Fruit fly (Drosophila melanogaster) whole organism, embryonic: ENCODE results near the gene CG31807.
A peak's percentile ranks its signal among the peaks of the same experiment; 100 is the strongest.

Experiments
- Ada2b ChIP-seq: fragments of 200-800 bp; sonication (Bioruptor generic); IDR thresholded peaks from 2 replicates; pipeline ENCODE4 v1.3.6; 2022; ENCODE audit warnings: missing biosample characterization, missing genetic modification characterization
- Bgb ChIP-seq: fragments of 200-800 bp; sonication (Bioruptor generic); IDR thresholded peaks from 2 replicates; pipeline ENCODE4 v1.3.6; 2022; ENCODE audit warnings: missing biosample characterization, missing genetic modification characterization; ENCODE audit not compliant: partially characterized antibody
- CG10209 ChIP-seq: fragments of 200-800 bp; sonication (Bioruptor generic); optimal IDR thresholded peaks from 3 replicates; lab custom pipeline; 2017; ENCODE audit warnings: missing biosample characterization, mild to moderate bottlenecking, missing genetic modification characterization, missing genetic modification reagents
- CG10959 ChIP-seq: fragments of 200-800 bp; sonication (Bioruptor generic); IDR thresholded peaks from 2 replicates; pipeline ENCODE4 v1.3.6; 2022; ENCODE audit warnings: missing biosample characterization, missing genetic modification characterization
- CG11398 ChIP-seq: fragments of 200-800 bp; sonication (Bioruptor generic); optimal IDR thresholded peaks from 2 replicates; lab custom pipeline; 2016; ENCODE audit warnings: missing biosample characterization, missing genetic modification characterization
- CG13775 ChIP-seq: fragments of 200-800 bp; sonication (Bioruptor generic); optimal IDR thresholded peaks from 3 replicates; lab custom pipeline; 2017; ENCODE audit warnings: missing biosample characterization, mild to moderate bottlenecking, missing genetic modification characterization
- CG14441 ChIP-seq: fragments of 200-800 bp; sonication (Bioruptor generic); IDR thresholded peaks from 2 replicates; pipeline ENCODE4 v1.3.6; 2022; ENCODE audit warnings: missing biosample characterization, missing genetic modification characterization
- CG1792 ChIP-seq: fragments of 200-800 bp; sonication (Bioruptor generic); optimal IDR thresholded peaks from 2 replicates; lab custom pipeline; 2016; ENCODE audit warnings: missing biosample characterization, missing genetic modification characterization
- CG18262 ChIP-seq: fragments of 200-800 bp; optimal IDR thresholded peaks from 3 replicates; lab custom pipeline; 2019; ENCODE audit warnings: missing biosample characterization, mild to moderate bottlenecking, missing genetic modification characterization, moderate library complexity
- CG2129 ChIP-seq: fragments of 200-800 bp; sonication (Bioruptor generic); IDR thresholded peaks from 2 replicates; pipeline ENCODE4 v1.3.6; 2022; ENCODE audit warnings: missing biosample characterization, missing genetic modification characterization; ENCODE audit not compliant: partially characterized antibody
- CG3838 ChIP-seq: fragments of 200-800 bp; sonication (Bioruptor generic); optimal IDR thresholded peaks from 3 replicates; lab custom pipeline; 2016; ENCODE audit warnings: missing biosample characterization, missing genetic modification characterization
- CG3995 ChIP-seq: fragments of 200-800 bp; sonication (Bioruptor generic); optimal IDR thresholded peaks from 3 replicates; lab custom pipeline; 2016; ENCODE audit warnings: missing biosample characterization, missing genetic modification characterization
- CG6683 ChIP-seq: fragments of 200-800 bp; sonication (Bioruptor generic); optimal IDR thresholded peaks from 2 replicates; lab custom pipeline; 2017; ENCODE audit warnings: missing biosample characterization, mild to moderate bottlenecking, missing genetic modification characterization, missing genetic modification reagents
- CG6765 ChIP-seq: fragments of 200-800 bp; sonication (Bioruptor generic); optimal IDR thresholded peaks from 3 replicates; lab custom pipeline; 2017; ENCODE audit warnings: missing biosample characterization, mild to moderate bottlenecking, missing genetic modification characterization
- CG7271 ChIP-seq: fragments of 200-800 bp; sonication (Bioruptor generic); optimal IDR thresholded peaks from 2 replicates; lab custom pipeline; 2018; ENCODE audit warnings: missing biosample characterization, mild to moderate bottlenecking, missing genetic modification characterization, moderate library complexity
- CG9932 ChIP-seq: fragments of 200-800 bp; sonication (Bioruptor generic); IDR thresholded peaks from 2 replicates; pipeline ENCODE4 v1.3.6; 2022; ENCODE audit warnings: missing biosample characterization, missing genetic modification characterization
- D ChIP-seq, 2 experiments: fragments of 200-800 bp in 1 of 2; fragments of >200 bp in 1 of 2; sonication (Bioruptor generic) in 1 of 2; optimal IDR thresholded peaks; 2 replicates in 1 of 2; 3 replicates in 1 of 2; lab custom pipeline; 2017; ENCODE audit warnings: mild to moderate bottlenecking in 1 of 2, missing biosample characterization in 1 of 2, missing genetic modification characterization in 1 of 2, missing genetic modification reagents in 1 of 2
- D19A ChIP-seq: fragments of 200-800 bp; optimal IDR thresholded peaks from 3 replicates; lab custom pipeline; 2019; ENCODE audit warnings: missing biosample characterization, mild to moderate bottlenecking, missing genetic modification characterization, moderate library complexity
- Dll ChIP-seq: fragments of 200-800 bp; sonication (Bioruptor generic); IDR thresholded peaks from 4 replicates; pipeline ENCODE4 v1.3.6; 2022; ENCODE audit warnings: missing biosample characterization, missing genetic modification characterization; ENCODE audit not compliant: partially characterized antibody
- Doc2 ChIP-seq: fragments of 200-800 bp; sonication (Bioruptor generic); IDR thresholded peaks from 2 replicates; pipeline ENCODE4 v1.3.6; 2022; ENCODE audit warnings: missing biosample characterization, missing genetic modification characterization
- Doc3 ChIP-seq: fragments of 200-800 bp; sonication (Bioruptor generic); IDR thresholded peaks from 3 replicates; pipeline ENCODE4 v1.3.6; 2022; ENCODE audit warnings: missing biosample characterization, missing genetic modification characterization; ENCODE audit not compliant: partially characterized antibody
- Drgx ChIP-seq: fragments of 200-800 bp; sonication (Bioruptor generic); IDR thresholded peaks from 2 replicates; pipeline ENCODE4 v1.3.6; 2022; ENCODE audit warnings: missing biosample characterization, missing genetic modification characterization
- E2f1 ChIP-seq: fragments of 200-800 bp; sonication (Bioruptor generic); IDR thresholded peaks from 2 replicates; pipeline ENCODE4 v1.3.6; 2022; ENCODE audit warnings: missing biosample characterization, missing genetic modification characterization
- Ets97D ChIP-seq: fragments of 200-800 bp; sonication (Bioruptor generic); optimal IDR thresholded peaks from 3 replicates; lab custom pipeline; 2016; ENCODE audit warnings: missing biosample characterization, missing genetic modification characterization
- HmgD ChIP-seq: fragments of 200-800 bp; sonication (Bioruptor generic); optimal IDR thresholded peaks from 3 replicates; lab custom pipeline; 2016; ENCODE audit warnings: missing biosample characterization, missing genetic modification characterization
- Myb ChIP-seq: fragments of 200-800 bp; sonication (Bioruptor generic); optimal IDR thresholded peaks from 2 replicates; lab custom pipeline; 2016; ENCODE audit warnings: missing biosample characterization, missing genetic modification characterization
- Poxn ChIP-seq: fragments of 200-800 bp; sonication (Bioruptor generic); IDR thresholded peaks from 2 replicates; pipeline ENCODE4 v1.3.6; 2022; ENCODE audit warnings: missing biosample characterization, missing genetic modification characterization
- Usf ChIP-seq: fragments of 200-800 bp; sonication (Bioruptor generic); optimal IDR thresholded peaks from 2 replicates; lab custom pipeline; 2017; ENCODE audit warnings: missing genotype, missing biosample characterization, missing genetic modification characterization
- Vsx1 ChIP-seq: fragments of 200-800 bp; sonication (Bioruptor generic); optimal IDR thresholded peaks from 2 replicates; lab custom pipeline; 2017; ENCODE audit warnings: missing biosample characterization, mild to moderate bottlenecking, missing genetic modification characterization, missing genetic modification reagents
- ac ChIP-seq: fragments of 200-800 bp; sonication (Bioruptor generic); optimal IDR thresholded peaks from 3 replicates; lab custom pipeline; 2017; ENCODE audit warnings: missing biosample characterization, mild to moderate bottlenecking, missing genetic modification characterization
- cas ChIP-seq: fragments of 200-800 bp; sonication (Bioruptor generic); IDR thresholded peaks from 2 replicates; pipeline ENCODE4 v1.3.6; 2022; ENCODE audit warnings: missing biosample characterization, missing genetic modification characterization
- ci ChIP-seq: fragments of 200-800 bp; sonication (Bioruptor generic); IDR thresholded peaks from 3 replicates; pipeline ENCODE4 v1.3.6; 2022; ENCODE audit warnings: missing biosample characterization, missing genetic modification characterization
- danr ChIP-seq: fragments of 200-800 bp; sonication (Bioruptor generic); IDR thresholded peaks from 2 replicates; pipeline ENCODE4 v1.3.6; 2022; ENCODE audit warnings: missing biosample characterization, missing genetic modification characterization
- dpn ChIP-seq, 2 experiments: fragments of 200-800 bp; sonication (Bioruptor generic); optimal IDR thresholded peaks; 3 replicates each; lab custom pipeline; 2016; ENCODE audit warnings: missing biosample characterization in 2 of 2, missing genetic modification characterization in 2 of 2
- fd96Cb ChIP-seq: fragments of 200-800 bp; sonication (Bioruptor generic); optimal IDR thresholded peaks from 2 replicates; lab custom pipeline; 2018; ENCODE audit warnings: missing biosample characterization, mild to moderate bottlenecking, missing genetic modification characterization, moderate library complexity
- fru ChIP-seq: fragments of >200 bp; optimal IDR thresholded peaks from 2 replicates; lab custom pipeline; 2017
- gt ChIP-seq: fragments of 200-800 bp; sonication (Bioruptor generic); IDR thresholded peaks from 2 replicates; pipeline ENCODE4 v1.3.6; 2022; ENCODE audit warnings: missing biosample characterization, missing genetic modification characterization
- hbn ChIP-seq: fragments of 200-800 bp; sonication (Bioruptor generic); IDR thresholded peaks from 2 replicates; pipeline ENCODE4 v1.3.6; 2022; ENCODE audit warnings: missing biosample characterization, missing genetic modification characterization; ENCODE audit not compliant: partially characterized antibody
- jumu ChIP-seq: fragments of 200-800 bp; sonication (Bioruptor generic); optimal IDR thresholded peaks from 3 replicates; lab custom pipeline; 2016; ENCODE audit warnings: missing biosample characterization, missing genetic modification characterization
- kay ChIP-seq: fragments of 200-800 bp; sonication (Bioruptor generic); optimal IDR thresholded peaks from 2 replicates; lab custom pipeline; 2016; ENCODE audit warnings: missing biosample characterization, missing genetic modification characterization
- kni ChIP-seq: fragments of 200-800 bp; sonication (Bioruptor generic); optimal IDR thresholded peaks from 3 replicates; lab custom pipeline; 2017; ENCODE audit warnings: mild to moderate bottlenecking, missing biosample characterization, missing genetic modification reagents, missing genetic modification characterization
- mam ChIP-seq: fragments of 200-800 bp; sonication (Bioruptor generic); optimal IDR thresholded peaks from 3 replicates; lab custom pipeline; 2016; ENCODE audit warnings: missing biosample characterization, missing genetic modification characterization
- p53 ChIP-seq: fragments of 200-800 bp; sonication (Bioruptor generic); optimal IDR thresholded peaks from 2 replicates; lab custom pipeline; 2016; ENCODE audit warnings: missing biosample characterization, missing genetic modification characterization
- phol ChIP-seq: fragments of 200-800 bp; sonication (Bioruptor generic); optimal IDR thresholded peaks from 3 replicates; lab custom pipeline; 2018; ENCODE audit warnings: missing biosample characterization, mild to moderate bottlenecking, missing genetic modification characterization, moderate library complexity
- psq ChIP-seq: fragments of 200-800 bp; sonication (Bioruptor generic); optimal IDR thresholded peaks from 2 replicates; lab custom pipeline; 2017; ENCODE audit warnings: missing biosample characterization, missing genetic modification characterization
- repo ChIP-seq: fragments of 200-800 bp; sonication (Bioruptor generic); optimal IDR thresholded peaks from 2 replicates; lab custom pipeline; 2016; ENCODE audit warnings: missing biosample characterization, missing genetic modification characterization
- ro ChIP-seq: fragments of 200-800 bp; sonication (Bioruptor generic); IDR thresholded peaks from 2 replicates; pipeline ENCODE4 v1.3.6; 2022; ENCODE audit warnings: missing biosample characterization, missing genetic modification characterization
- shn ChIP-seq: fragments of 200-800 bp; sonication (Bioruptor generic); optimal IDR thresholded peaks from 3 replicates; lab custom pipeline; 2016; ENCODE audit warnings: missing biosample characterization, missing genetic modification characterization
- stc ChIP-seq: fragments of 200-800 bp; sonication (Bioruptor generic); IDR thresholded peaks from 2 replicates; pipeline ENCODE4 v1.3.6; 2022; ENCODE audit warnings: missing biosample characterization, missing genetic modification characterization
- tin ChIP-seq: fragments of 200-800 bp; sonication (Bioruptor generic); optimal IDR thresholded peaks from 3 replicates; lab custom pipeline; 2016; ENCODE audit warnings: missing biosample characterization, missing genetic modification characterization
- tx ChIP-seq: fragments of 200-800 bp; sonication (Bioruptor generic); optimal IDR thresholded peaks from 2 replicates; lab custom pipeline; 2016; ENCODE audit warnings: missing biosample characterization, missing genetic modification characterization

The CG31807 gene

DNA sequence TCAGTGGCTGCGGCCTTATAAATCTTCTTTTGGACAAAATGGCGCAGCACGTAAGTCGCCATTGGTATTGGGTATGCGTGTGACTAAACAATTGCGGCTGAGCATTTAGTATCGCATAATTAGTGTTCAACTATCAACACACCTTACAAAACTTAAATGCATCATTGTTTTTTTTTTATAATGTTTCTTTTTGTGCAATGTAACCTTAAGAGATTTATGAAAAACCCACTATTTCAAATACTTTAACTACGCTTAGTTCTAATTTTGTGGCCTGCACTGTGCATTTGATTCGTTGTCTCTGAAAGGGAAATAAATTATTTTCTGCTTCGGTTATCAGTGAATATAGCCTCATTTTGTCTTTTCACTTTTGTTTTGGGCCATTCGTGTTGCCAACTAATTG, 39.8 kb downstream of the CG31807 start:
- TF ChIP-seq p53 (GFP tag; lab: Kevin White, UChicago), result no peak
- TF ChIP-seq CG18262 (tag; lab: Kevin White, UChicago), result peak; percentile 53
- no peak for TF ChIP-seq Doc3 (GFP tag; lab: Robert Waterston, UW)
- peak; percentile 39 for TF ChIP-seq D19A (tag; lab: Kevin White, UChicago)
- TF ChIP-seq CG2129, result no peak
- peak; percentile 15 for TF ChIP-seq CG3995 (GFP tag; lab: Kevin White, UChicago)
- peak; percentile 45; the same call in 1 of the 2 replicates for TF ChIP-seq danr (GFP tag; lab: Robert Waterston, UW)
- no peak for TF ChIP-seq Bgb (GFP tag; lab: Robert Waterston, UW)
- TF ChIP-seq CG3838 (GFP tag; lab: Kevin White, UChicago), result no peak
- peak; percentile 44; the same call in 1 of the 2 replicates for TF ChIP-seq E2f1
- TF ChIP-seq CG6765 (GFP tag; lab: Kevin White, UChicago), result peak; percentile 8
- peak; percentile 60; the same call in 1 of the 2 replicates for TF ChIP-seq CG14441 (GFP tag; lab: Robert Waterston, UW)
- no peak for TF ChIP-seq ro (GFP tag; lab: Robert Waterston, UW)
- TF ChIP-seq CG6683 (GFP tag; lab: Kevin White, UChicago), result peak; percentile 47
- TF ChIP-seq Dll (GFP tag; lab: Robert Waterston, UW), result no peak
- peak; percentile 34 for TF ChIP-seq shn (GFP tag; lab: Kevin White, UChicago)
- TF ChIP-seq Vsx1, result peak; percentile 26
- TF ChIP-seq CG10209 (GFP tag; lab: Kevin White, UChicago), result peak; percentile 48
- peak; percentile 75 for TF ChIP-seq ci (GFP tag; lab: Robert Waterston, UW)
- TF ChIP-seq CG1792 (GFP tag; lab: Kevin White, UChicago), result no peak
- TF ChIP-seq repo (GFP tag; lab: Kevin White, UChicago), result no peak
- peak; percentile 22 for TF ChIP-seq jumu (GFP tag; lab: Kevin White, UChicago)
- peak in 1 of 2 experiments; percentile 65 for TF ChIP-seq dpn (GFP tag; optimal IDR thresholded peaks at IDR 0.05; lab: Kevin White, UChicago)
- TF ChIP-seq Myb (GFP tag; lab: Kevin White, UChicago), result peak; percentile 53
- no peak for TF ChIP-seq ac (GFP tag; lab: Kevin White, UChicago)
- TF ChIP-seq kay (GFP tag; lab: Kevin White, UChicago), result no peak
- TF ChIP-seq CG7271 (tag; lab: Kevin White, UChicago), result peak; percentile 46
- TF ChIP-seq stc (GFP tag; lab: Robert Waterston, UW), result peak; percentile 71
- TF ChIP-seq tin (GFP tag; lab: Kevin White, UChicago), result peak; percentile 39
- TF ChIP-seq cas, result no peak
- TF ChIP-seq CG10959 (GFP tag; lab: Robert Waterston, UW), result no peak
- no peak for TF ChIP-seq hbn
- peak; percentile 65 for TF ChIP-seq fd96Cb (tag; lab: Kevin White, UChicago)
- peak; percentile 53 for TF ChIP-seq Ada2b
- peak; percentile 16 for TF ChIP-seq mam (GFP tag; lab: Kevin White, UChicago)
- TF ChIP-seq HmgD (GFP tag; lab: Kevin White, UChicago), result no peak
- peak; percentile 41; the same call in 1 of the 2 replicates for TF ChIP-seq CG9932 (GFP tag; lab: Robert Waterston, UW)
- TF ChIP-seq Drgx (GFP tag; lab: Robert Waterston, UW), result peak; percentile 58
- peak; percentile 6 for TF ChIP-seq psq (GFP tag; lab: Kevin White, UChicago)
- TF ChIP-seq Ets97D, result no peak
- TF ChIP-seq tx (GFP tag; lab: Kevin White, UChicago), result peak; percentile 32
- no peak for TF ChIP-seq Poxn (GFP tag; lab: Robert Waterston, UW)
- TF ChIP-seq fru (lab: Kevin White, UChicago), result no peak
- TF ChIP-seq gt (GFP tag; lab: Robert Waterston, UW), result no peak
- TF ChIP-seq Doc2 (GFP tag; lab: Robert Waterston, UW), result no peak
- TF ChIP-seq CG13775 (GFP tag; lab: Kevin White, UChicago), result peak; percentile 46
- peak; percentile 12 for TF ChIP-seq Usf (GFP tag; lab: Kevin White, UChicago)
- TF ChIP-seq CG11398, result peak; percentile 14
- no peak for TF ChIP-seq D (optimal IDR thresholded peaks at IDR 0.05; lab: Kevin White, UChicago)
- peak; percentile 28 for TF ChIP-seq D (GFP tag; optimal IDR thresholded peaks at IDR 0.05; lab: Kevin White, UChicago)
- peak; percentile 77 for TF ChIP-seq phol
- TF ChIP-seq kni, result no peak
